Worm (Caenorhabditis elegans) whole organism, young adult: Measurements from ENCODE around the gene C28C12.12.

ENCODE experiments used
- madf-6 ChIP-seq: fragments of 200-800 bp; sonication (Bioruptor generic); IDR thresholded peaks from 2 replicates; pipeline ENCODE4 v1.3.6; 2022; ENCODE audit warnings: missing genetic modification reagents, missing genetic modification characterization, missing compliant biosample characterization
- nhr-120 ChIP-seq: fragments of 200-800 bp; sonication (Bioruptor generic); IDR thresholded peaks from 2 replicates; pipeline ENCODE4 v1.3.6; 2022; ENCODE audit warnings: missing genetic modification characterization, missing compliant biosample characterization
- nhr-90 ChIP-seq: sonication (generic microtip); optimal IDR thresholded peaks from 2 replicates; lab custom pipeline; 2016; ENCODE audit warnings: missing genotype, mild to moderate bottlenecking, missing genetic modification characterization, missing compliant biosample characterization
- snpc-3.4 ChIP-seq: sonication (generic microtip); optimal IDR thresholded peaks from 2 replicates; lab custom pipeline; 2017; ENCODE audit warnings: missing genetic modification characterization, mild to moderate bottlenecking, missing compliant biosample characterization, antibody characterized with exemption, moderate library complexity, missing genotype, missing genetic modification reagents
- xnd-1 ChIP-seq: sonication (generic microtip); optimal IDR thresholded peaks from 2 replicates; lab custom pipeline; 2016; ENCODE audit warnings: missing genotype, missing genetic modification reagents, missing genetic modification characterization, missing compliant biosample characterization

ce11 chrIV:8475030-8475679 is 21.0 kb downstream of the C28C12.12 start:
- TF ChIP-seq xnd-1 (tag; lab: Kevin White, UChicago): no peak
- no peak for TF ChIP-seq nhr-90 (tag; lab: Kevin White, UChicago)
- TF ChIP-seq madf-6 (GFP tag; lab: Robert Waterston, UW): no peak
- TF ChIP-seq snpc-3.4 (tag; lab: Kevin White, UChicago): no peak
- no peak for TF ChIP-seq nhr-120 (GFP tag; lab: Robert Waterston, UW)
